Worm (Caenorhabditis elegans) whole organism, L4 larva: Measurements from ENCODE around the gene C50E10.2.

ENCODE experiments used
- aly-2 ChIP-seq: sonication (generic microtip); optimal IDR thresholded peaks from 2 replicates; lab custom pipeline; 2018; ENCODE audit warnings: missing biosample characterization, missing genetic modification characterization
- fos-1 ChIP-seq: fragments of 150-350 bp; optimal IDR thresholded peaks from 2 replicates; lab custom pipeline; 2014; ENCODE audit warnings: missing biosample characterization, missing genetic modification characterization
- lsy-2 ChIP-seq, 2 experiments: fragments of 150-350 bp in 1 of 2; sonication (generic microtip) in 1 of 2; optimal IDR thresholded peaks; 2 replicates each; lab custom pipeline; 2014 to 2017; ENCODE audit warnings: missing biosample characterization in 2 of 2, missing genetic modification characterization in 2 of 2
- mxl-2 ChIP-seq: fragments of 200-800 bp; sonication (Bioruptor generic); conservative IDR thresholded peaks from 2 replicates; pipeline ENCODE4 v1.3.6; 2022; ENCODE audit warnings: missing genetic modification reagents, missing genetic modification characterization, missing compliant biosample characterization
- nhr-111 ChIP-seq: fragments of 200-800 bp; sonication (Bioruptor generic); optimal IDR thresholded peaks from 2 replicates; lab custom pipeline; 2018; ENCODE audit warnings: mild to moderate bottlenecking, missing genetic modification characterization, missing compliant biosample characterization
- pha-4 ChIP-seq, 2 experiments: fragments of 150-350 bp in 1 of 2; fragments of 200-800 bp in 1 of 2; sonication (Bioruptor generic) in 1 of 2; IDR thresholded peaks in 1 of 2; optimal IDR thresholded peaks in 1 of 2; 2 replicates each; pipeline versions ENCODE4 v1.3.6 to Lab custom; 2014 to 2022; ENCODE audit warnings: missing genetic modification characterization in 2 of 2, missing genetic modification reagents in 2 of 2, missing biosample characterization in 1 of 2, missing compliant biosample characterization in 1 of 2
- zfp-2 ChIP-seq: sonication (generic microtip); optimal IDR thresholded peaks from 2 replicates; lab custom pipeline; 2016; ENCODE audit warnings: mild to moderate bottlenecking, missing genetic modification characterization, missing compliant biosample characterization
- ztf-7 ChIP-seq: fragments of 150-350 bp; optimal IDR thresholded peaks from 2 replicates; lab custom pipeline; 2014; ENCODE audit warnings: missing biosample characterization, missing genetic modification characterization

ce11 chrII:12341566-12342223 lies 32.2 kb upstream of the C50E10.2 start:
- TF ChIP-seq nhr-111 (GFP tag; lab: Kevin White, UChicago) (no peak), aly-2 (tag; lab: Kevin White, UChicago) (no peak), zfp-2 (tag; lab: Kevin White, UChicago) (no peak), ztf-7 (tag; lab: Kevin White, UChicago) (no peak), pha-4 (GFP tag; IDR thresholded peaks at IDR 0.05; lab: Robert Waterston, UW) (no peak), pha-4 (tag; optimal IDR thresholded peaks at IDR 0.05; lab: Kevin White, UChicago) (no peak), fos-1 (no peak), mxl-2 (GFP tag; lab: Robert Waterston, UW) (no peak), lsy-2 (tag; optimal IDR thresholded peaks at IDR 0.05; lab: Kevin White, UChicago) (no peak)
